Fruit fly (Drosophila melanogaster): Measurements from ENCODE around the gene RpL40.
A peak's percentile ranks its signal among the peaks of the same experiment; 100 is the strongest.

RpL40 gene

dm6 chr2L:4222921-4223279 is 4.6 kb upstream of the RpL40 start (continued):
- TF ChIP-seq CG10209 (GFP tag; optimal IDR thresholded peaks at IDR 0.05) (peak; percentile 59), CG7357 (GFP tag; IDR thresholded peaks at IDR 0.05) (no peak), NK7.1 (GFP tag; optimal IDR thresholded peaks at IDR 0.05) (no peak), Fer3 (tag; optimal IDR thresholded peaks at IDR 0.05) (peak; percentile 32), Taf1 (GFP tag; IDR thresholded peaks at IDR 0.05) (no peak), lov (optimal IDR thresholded peaks at IDR 0.05) (no peak), lov (GFP tag; IDR thresholded peaks at IDR 0.05) (0 out of 3 replicates have a peak, but pooled peaks have one; percentile 61), eve (GFP tag; optimal IDR thresholded peaks at IDR 0.05) (no peak), ewg (GFP tag; optimal IDR thresholded peaks at IDR 0.05) (peak; percentile 2), CG13123 (GFP tag; optimal IDR thresholded peaks at IDR 0.05) (peak; percentile 30), croc (GFP tag; conservative IDR thresholded peaks at IDR 0.05) (peak; percentile 59; the same call in 2 of the 3 replicates), E2f1 (GFP tag; IDR thresholded peaks at IDR 0.05) (peak; percentile 25; the same call in 1 of the 2 replicates), amos (GFP tag; IDR thresholded peaks at IDR 0.05; ENCODE audit: partially characterized antibody) (no peak), wdn (GFP tag; IDR thresholded peaks at IDR 0.05) (peak; percentile 31; the same call in 1 of the 2 replicates), Deaf1 (tag; optimal IDR thresholded peaks at IDR 0.05) (peak; percentile 4), Dad (GFP tag; optimal IDR thresholded peaks at IDR 0.05) (no peak), CG11695 (GFP tag; IDR thresholded peaks at IDR 0.05) (no peak), CG30431 (GFP tag; optimal IDR thresholded peaks at IDR 0.05) (peak; percentile 62), CG32772 (GFP tag; IDR thresholded peaks at IDR 0.05) (no peak), CG8281 (tag; optimal IDR thresholded peaks at IDR 0.05) (peak; percentile 14), CG14860 (GFP tag; IDR thresholded peaks at IDR 0.05; ENCODE audit: partially characterized antibody) (no peak), tap (tag; optimal IDR thresholded peaks at IDR 0.05) (peak; percentile 46), vvl (GFP tag; IDR thresholded peaks at IDR 0.05) (0 out of 2 replicates have a peak, but pooled peaks have one; percentile 49), CG32767 (GFP tag; IDR thresholded peaks at IDR 0.05) (no peak), ci (GFP tag; IDR thresholded peaks at IDR 0.05) (peak; percentile 66), CG18764 (GFP tag; optimal IDR thresholded peaks at IDR 0.05) (peak; percentile 36), CG8388 (GFP tag; optimal IDR thresholded peaks at IDR 0.05) (peak; percentile 58), Oli (tag; optimal IDR thresholded peaks at IDR 0.05) (peak; percentile 67), Max (GFP tag; optimal IDR thresholded peaks at IDR 0.05) (peak; percentile 11), onecut (GFP tag; IDR thresholded peaks at IDR 0.05) (peak; percentile 44), NFAT (GFP tag; IDR thresholded peaks at IDR 0.05) (peak; percentile 28; the same call in 1 of the 2 replicates), Six4 (GFP tag; optimal IDR thresholded peaks at IDR 0.05) (peak; percentile 27), ap (GFP tag; IDR thresholded peaks at IDR 0.05) (0 out of 2 replicates have a peak, but pooled peaks have one; percentile 10), CG2202 (tag; optimal IDR thresholded peaks at IDR 0.05) (peak; percentile 69), pros (GFP tag; optimal IDR thresholded peaks at IDR 0.05) (no peak), ssp (GFP tag; IDR thresholded peaks at IDR 0.05) (0 out of 2 replicates have a peak, but pooled peaks have one; percentile 6), CoRest (tag; optimal IDR thresholded peaks at IDR 0.05) (peak; percentile 75), danr (GFP tag; IDR thresholded peaks at IDR 0.05) (no peak), CG6654 (GFP tag; optimal IDR thresholded peaks at IDR 0.05) (peak; percentile 17), CG16815 (GFP tag; optimal IDR thresholded peaks at IDR 0.05) (peak; percentile 78), Med (GFP tag) (peak; percentile 80), crol (GFP tag; IDR thresholded peaks at IDR 0.05) (no peak), CG7963 (GFP tag; IDR thresholded peaks at IDR 0.05; ENCODE audit: partially characterized antibody) (no peak), CG15011 (GFP tag; optimal IDR thresholded peaks at IDR 0.05) (no peak), D19A (tag; optimal IDR thresholded peaks at IDR 0.05) (peak; percentile 73), CG12299 (tag; optimal IDR thresholded peaks at IDR 0.05) (no peak), emc (GFP tag; optimal IDR thresholded peaks at IDR 0.05) (no peak), aop (GFP tag; IDR thresholded peaks at IDR 0.05) (no peak), ase (GFP tag; IDR thresholded peaks at IDR 0.05) (no peak), wek (GFP tag; optimal IDR thresholded peaks at IDR 0.05) (no peak), sim (GFP tag; IDR thresholded peaks at IDR 0.05) (peak; percentile 18; the same call in 1 of the 2 replicates), mld (GFP tag; IDR thresholded peaks at IDR 0.05; ENCODE audit: partially characterized antibody) (no peak)

All from whole organism, embryonic.